Worm (Caenorhabditis elegans) whole organism, L4 larva: ENCODE results near the gene T05B4.10.

Source experiments
- F37D6.2 ChIP-seq: sonication (generic microtip); optimal IDR thresholded peaks from 2 replicates; lab custom pipeline; 2016; ENCODE audit warnings: mild to moderate bottlenecking, missing genetic modification characterization, missing compliant biosample characterization
- R02D3.7 ChIP-seq: fragments of 150-350 bp; sonication (generic microtip); optimal IDR thresholded peaks from 3 replicates; lab custom pipeline; 2014; ENCODE audit warnings: missing biosample characterization, missing genetic modification characterization
- T20F7.1 ChIP-seq: fragments of 200-800 bp; sonication (Bioruptor generic); optimal IDR thresholded peaks from 2 replicates; lab custom pipeline; 2018; ENCODE audit warnings: mild to moderate bottlenecking, missing genetic modification characterization, missing compliant biosample characterization
- Y105C5A.15 ChIP-seq: fragments of 200-800 bp; sonication (Bioruptor generic); IDR thresholded peaks from 2 replicates; pipeline ENCODE4 v1.3.6; 2022; ENCODE audit warnings: missing genetic modification characterization, missing compliant biosample characterization
- aly-2 ChIP-seq: sonication (generic microtip); optimal IDR thresholded peaks from 2 replicates; lab custom pipeline; 2018; ENCODE audit warnings: missing biosample characterization, missing genetic modification characterization
- arid-1 ChIP-seq: fragments of 200-800 bp; sonication (Bioruptor generic); conservative IDR thresholded peaks from 2 replicates; pipeline ENCODE4 v1.3.6; 2022; ENCODE audit warnings: missing genetic modification reagents, missing genetic modification characterization, missing compliant biosample characterization
- ceh-20 ChIP-seq: fragments of 200-800 bp; sonication (Bioruptor generic); IDR thresholded peaks from 2 replicates; pipeline ENCODE4 v1.3.6; 2022; ENCODE audit warnings: missing genetic modification reagents, missing genetic modification characterization, missing compliant biosample characterization
- ceh-44 ChIP-seq: fragments of 200-800 bp; sonication (Bioruptor generic); IDR thresholded peaks from 2 replicates; pipeline ENCODE4 v1.3.6; 2022; ENCODE audit warnings: missing genetic modification reagents, missing genetic modification characterization, missing compliant biosample characterization
- ceh-82 ChIP-seq: sonication (generic microtip); optimal IDR thresholded peaks from 2 replicates; lab custom pipeline; 2017; ENCODE audit warnings: missing biosample characterization, missing genetic modification characterization
- cey-2 ChIP-seq: sonication (generic microtip); optimal IDR thresholded peaks from 3 replicates; lab custom pipeline; 2017; ENCODE audit warnings: missing genetic modification characterization, mild to moderate bottlenecking, missing compliant biosample characterization, antibody characterized with exemption, borderline replicate concordance; ENCODE audit not compliant: insufficient read depth
- ctbp-1 ChIP-seq: fragments of 200-800 bp; sonication (Bioruptor generic); IDR thresholded peaks from 2 replicates; pipeline ENCODE4 v1.3.6; 2022; ENCODE audit warnings: missing genetic modification reagents, missing genetic modification characterization, missing compliant biosample characterization
- daf-12 ChIP-seq: fragments of 150-350 bp; optimal IDR thresholded peaks from 2 replicates; lab custom pipeline; 2014; ENCODE audit warnings: missing biosample characterization, missing genetic modification reagents, missing genetic modification characterization
- daf-16 ChIP-seq, 3 experiments: sonication (generic microtip); optimal IDR thresholded peaks; 2 replicates each; lab custom pipeline; 2016 to 2017; ENCODE audit warnings: missing genetic modification characterization in 3 of 3, missing genetic modification reagents in 3 of 3, mild to moderate bottlenecking in 2 of 3, missing compliant biosample characterization in 2 of 3, missing biosample characterization in 1 of 3, moderate library complexity in 1 of 3
- daf-8 ChIP-seq: fragments of 200-800 bp; sonication (Bioruptor generic); IDR thresholded peaks from 2 replicates; pipeline ENCODE4 v1.3.6; 2022; ENCODE audit warnings: missing genetic modification characterization, missing compliant biosample characterization
- dmd-9 ChIP-seq: fragments of 200-800 bp; sonication (Bioruptor generic); IDR thresholded peaks from 2 replicates; pipeline ENCODE4 v1.3.6; 2022; ENCODE audit warnings: missing genetic modification reagents, missing genetic modification characterization, missing compliant biosample characterization
- dve-1 ChIP-seq: sonication (generic microtip); optimal IDR thresholded peaks from 2 replicates; lab custom pipeline; 2017; ENCODE audit warnings: antibody characterized with exemption, mild to moderate bottlenecking, missing genetic modification characterization, missing compliant biosample characterization; ENCODE audit not compliant: insufficient read depth
- egl-43 ChIP-seq: fragments of 200-800 bp; sonication (Bioruptor generic); IDR thresholded peaks from 2 replicates; pipeline ENCODE4 v1.3.6; 2022; ENCODE audit warnings: missing genetic modification reagents, missing genetic modification characterization, missing compliant biosample characterization
- gei-8 ChIP-seq: fragments of 200-800 bp; sonication (Bioruptor generic); optimal IDR thresholded peaks from 2 replicates; lab custom pipeline; 2018; ENCODE audit warnings: mild to moderate bottlenecking, missing genetic modification characterization, missing compliant biosample characterization
- hif-1 ChIP-seq, 2 experiments: sonication (generic microtip); optimal IDR thresholded peaks; 2 replicates each; lab custom pipeline; 2016 to 2017; ENCODE audit warnings: missing compliant biosample characterization in 2 of 2, missing genetic modification characterization in 2 of 2, missing genetic modification reagents in 2 of 2, missing genotype in 2 of 2, mild to moderate bottlenecking in 1 of 2
- hlh-11 ChIP-seq: fragments of 200-800 bp; sonication (Bioruptor generic); optimal IDR thresholded peaks from 2 replicates; lab custom pipeline; 2018; ENCODE audit warnings: mild to moderate bottlenecking, missing genetic modification characterization, missing compliant biosample characterization
- hmg-1.1 ChIP-seq: fragments of 200-800 bp; sonication (Bioruptor generic); IDR thresholded peaks from 2 replicates; pipeline ENCODE4 v1.3.6; 2022; ENCODE audit warnings: missing genetic modification reagents, missing genetic modification characterization, missing compliant biosample characterization
- jun-1 ChIP-seq: fragments of 150-350 bp; optimal IDR thresholded peaks from 2 replicates; lab custom pipeline; 2014; ENCODE audit warnings: missing biosample characterization, missing genetic modification reagents, missing genetic modification characterization
- lim-7 ChIP-seq: fragments of 200-800 bp; sonication (Bioruptor generic); IDR thresholded peaks from 2 replicates; pipeline ENCODE4 v1.3.6; 2022; ENCODE audit warnings: missing genetic modification characterization, missing compliant biosample characterization
- lin-1 ChIP-seq: fragments of 200-800 bp; sonication (Bioruptor generic); IDR thresholded peaks from 2 replicates; pipeline ENCODE4 v1.3.6; 2022; ENCODE audit warnings: missing genetic modification reagents, missing genetic modification characterization, missing compliant biosample characterization
- lin-13 ChIP-seq: fragments of 150-350 bp; optimal IDR thresholded peaks from 2 replicates; lab custom pipeline; 2014; ENCODE audit warnings: missing biosample characterization, missing genetic modification reagents, missing genetic modification characterization
- lin-15B ChIP-seq: fragments of 150-350 bp; sonication (generic microtip); optimal IDR thresholded peaks from 3 replicates; lab custom pipeline; 2014; ENCODE audit warnings: missing biosample characterization, missing genetic modification characterization
- lin-38 ChIP-seq: fragments of 200-800 bp; sonication (Bioruptor generic); IDR thresholded peaks from 2 replicates; pipeline ENCODE4 v1.3.6; 2022; ENCODE audit warnings: missing genetic modification reagents, missing genetic modification characterization, missing compliant biosample characterization
- mdl-1 ChIP-seq, 2 experiments: fragments of 150-350 bp in 1 of 2; sonication (generic microtip) in 1 of 2; optimal IDR thresholded peaks; 2 replicates each; lab custom pipeline; 2014 to 2017; ENCODE audit warnings: missing biosample characterization in 2 of 2, missing genetic modification characterization in 2 of 2
- mdt-29 ChIP-seq: fragments of 200-800 bp; sonication (Bioruptor generic); IDR thresholded peaks from 2 replicates; pipeline ENCODE4 v1.3.6; 2022; ENCODE audit warnings: missing genetic modification reagents, missing genetic modification characterization, missing compliant biosample characterization
- mep-1 ChIP-seq: fragments of 150-350 bp; sonication (generic microtip); optimal IDR thresholded peaks from 3 replicates; lab custom pipeline; 2014; ENCODE audit warnings: missing biosample characterization, missing genetic modification characterization
- mes-2 ChIP-seq: sonication (generic microtip); optimal IDR thresholded peaks from 2 replicates; lab custom pipeline; 2016; ENCODE audit warnings: missing genotype, mild to moderate bottlenecking, missing genetic modification characterization, missing compliant biosample characterization; ENCODE audit not compliant: poor library complexity, severe bottlenecking
- mxl-2 ChIP-seq: fragments of 200-800 bp; sonication (Bioruptor generic); conservative IDR thresholded peaks from 2 replicates; pipeline ENCODE4 v1.3.6; 2022; ENCODE audit warnings: missing genetic modification reagents, missing genetic modification characterization, missing compliant biosample characterization
- pha-4 ChIP-seq, 2 experiments: fragments of 150-350 bp in 1 of 2; fragments of 200-800 bp in 1 of 2; sonication (Bioruptor generic) in 1 of 2; IDR thresholded peaks in 1 of 2; optimal IDR thresholded peaks in 1 of 2; 2 replicates each; pipeline versions ENCODE4 v1.3.6 to Lab custom; 2014 to 2022; ENCODE audit warnings: missing genetic modification characterization in 2 of 2, missing genetic modification reagents in 2 of 2, missing biosample characterization in 1 of 2, missing compliant biosample characterization in 1 of 2
- pqm-1 ChIP-seq: sonication (generic microtip); optimal IDR thresholded peaks from 2 replicates; lab custom pipeline; 2017; ENCODE audit warnings: missing biosample characterization, missing genetic modification characterization
- set-16 ChIP-seq: fragments of 200-800 bp; sonication (Bioruptor generic); IDR thresholded peaks from 2 replicates; pipeline ENCODE4 v1.3.6; 2022; ENCODE audit warnings: missing genetic modification reagents, missing genetic modification characterization, missing compliant biosample characterization
- unc-62 ChIP-seq, 3 experiments: fragments of 150-350 bp in 1 of 3; sonication (generic microtip); optimal IDR thresholded peaks in 2 of 3; peaks in 1 of 3; 1 replicate in 1 of 3; 2 replicates in 2 of 3; lab custom pipeline; 2014 to 2017; ENCODE audit warnings: missing biosample characterization in 3 of 3, missing genetic modification characterization in 3 of 3, missing genetic modification reagents in 3 of 3, missing genotype in 1 of 3
- zip-11 ChIP-seq: fragments of 200-800 bp; sonication (Bioruptor generic); IDR thresholded peaks from 2 replicates; pipeline ENCODE4 v1.3.6; 2022; ENCODE audit warnings: missing genetic modification characterization, missing compliant biosample characterization
- zip-2 ChIP-seq: fragments of 150-350 bp; optimal IDR thresholded peaks from 2 replicates; lab custom pipeline; 2014; ENCODE audit warnings: missing biosample characterization, missing genetic modification characterization
- ztf-11 ChIP-seq: fragments of 150-350 bp; optimal IDR thresholded peaks from 2 replicates; lab custom pipeline; 2014; ENCODE audit warnings: missing biosample characterization, missing genetic modification characterization

T05B4.10 gene

ce11 chrV:4120629-4121028 lies at the start of gene T05B4.10:
Gene T05B4.10, minus strand, starts transcription at chrV:4120729.
- TF ChIP-seq mep-1 (tag; lab: Kevin White, UChicago) = no peak
- no peak for TF ChIP-seq T20F7.1 (GFP tag; lab: Kevin White, UChicago)
- no peak for TF ChIP-seq Y105C5A.15 (GFP tag; lab: Robert Waterston, UW)
- TF ChIP-seq ceh-82 (tag; lab: Kevin White, UChicago) = no peak
- no peak for TF ChIP-seq hlh-11 (tag; lab: Kevin White, UChicago)
- no peak for TF ChIP-seq jun-1 (tag; lab: Kevin White, UChicago)
- no peak for TF ChIP-seq set-16 (GFP tag; lab: Robert Waterston, UW)
- TF ChIP-seq lin-1 = no peak
- no peak for TF ChIP-seq lim-7
- TF ChIP-seq, all 104 proteins: peak for 0

ce11 chrV:4170138-4170537 lies 49.6 kb upstream of the T05B4.10 start, which contains the start of gene Y45G5AM.7:
Gene Y45G5AM.7, minus strand, starts transcription at chrV:4170238.
- TF ChIP-seq aly-2 (no peak), mdl-1 (tag; optimal IDR thresholded peaks at IDR 0.05; lab: Kevin White, UChicago) (no peak), lin-13 (GFP tag; lab: Kevin White, UChicago) (no peak), unc-62 (GFP tag; optimal IDR thresholded peaks at IDR 0.05 in 1 of 2; lab: Kevin White, UChicago) (no peak), unc-62 (tag; optimal IDR thresholded peaks at IDR 0.05; lab: Kevin White, UChicago) (no peak), gei-8 (GFP tag; lab: Kevin White, UChicago) (no peak), mxl-2 (GFP tag; lab: Robert Waterston, UW) (no peak), mdt-29 (no peak), dmd-9 (no peak), T20F7.1 (GFP tag; lab: Kevin White, UChicago) (no peak), pha-4 (GFP tag; IDR thresholded peaks at IDR 0.05; lab: Robert Waterston, UW) (no peak), pha-4 (tag; optimal IDR thresholded peaks at IDR 0.05; lab: Kevin White, UChicago) (no peak), ceh-44 (GFP tag; lab: Robert Waterston, UW) (no peak)

ce11 chrV:4169658-4170057 lies 49.1 kb upstream of the T05B4.10 start:
- TF ChIP-seq lin-38 (GFP tag; lab: Robert Waterston, UW) (peak; percentile 83), arid-1 (GFP tag; lab: Robert Waterston, UW) (no peak)

ce11 chrV:4168045-4168444 lies 47.5 kb upstream of the T05B4.10 start:
- TF ChIP-seq daf-12 (tag; lab: Kevin White, UChicago) (no peak), R02D3.7 (no peak), lin-1 (no peak), hmg-1.1 (GFP tag; lab: Robert Waterston, UW) (no peak), egl-43 (GFP tag; lab: Robert Waterston, UW) (no peak), F37D6.2 (tag; lab: Kevin White, UChicago) (no peak), lin-15B (tag; lab: Kevin White, UChicago) (no peak), daf-8 (no peak)

- TF ChIP-seq cey-2 (tag; lab: Kevin White, UChicago) (no peak), ztf-11 (tag; lab: Kevin White, UChicago) (no peak), lin-1 (no peak), ctbp-1 (no peak), pqm-1 (tag; lab: Kevin White, UChicago) (peak; percentile 7), ceh-20 (no peak), hif-1 (tag; optimal IDR thresholded peaks at IDR 0.05; lab: Kevin White, UChicago) (peak in 1 of 2 experiments; percentile 21), dve-1 (tag; lab: Kevin White, UChicago) (no peak), zip-2 (peak; percentile 96), pha-4 (GFP tag; IDR thresholded peaks at IDR 0.05; lab: Robert Waterston, UW) (no peak), pha-4 (tag; optimal IDR thresholded peaks at IDR 0.05; lab: Kevin White, UChicago) (peak; percentile 8), zip-11 (GFP tag; lab: Robert Waterston, UW) (no peak), mes-2 (tag; lab: Kevin White, UChicago) (no peak), daf-16 (GFP tag; optimal IDR thresholded peaks at IDR 0.05; lab: Kevin White, UChicago) (no peak), daf-16 (tag; optimal IDR thresholded peaks at IDR 0.05; lab: Kevin White, UChicago) (peak; percentile 30), egl-43 (GFP tag; lab: Robert Waterston, UW) (no peak)
- TF ChIP-seq, all 104 proteins: peak for 5
These were observed 44.0 kb upstream of the T05B4.10 start, which contains the start of gene Y45G5AM.3 for ce11 chrV:4164504-4164959. Gene Y45G5AM.3, plus strand, starts transcription at chrV:4164554.
